Worm (Caenorhabditis elegans) whole organism, mixed stage, embryonic: ENCODE data around the gene C26E6.1.
A peak's percentile ranks its signal among the peaks of the same experiment; 100 is the strongest.
"Not testable (repeated sequence)": the region's sequence is repeated elsewhere in the genome, so short reads cannot be mapped to it uniquely, and the experiment has no call there.

Experiments
- M03D4.4 ChIP-seq: sonication (generic microtip); optimal IDR thresholded peaks from 2 replicates; lab custom pipeline; 2017; ENCODE audit warnings: mild to moderate bottlenecking, missing genetic modification characterization, missing compliant biosample characterization
- bed-3 ChIP-seq: fragments of 200-800 bp; sonication (Bioruptor generic); optimal IDR thresholded peaks from 3 replicates; lab custom pipeline; 2018; ENCODE audit warnings: mild to moderate bottlenecking, missing genetic modification characterization, moderate library complexity, missing compliant biosample characterization
- ceh-39 ChIP-seq: fragments of 150-350 bp; optimal IDR thresholded peaks from 2 replicates; lab custom pipeline; 2014; ENCODE audit warnings: missing biosample characterization, missing genetic modification characterization
- ceh-43 ChIP-seq: fragments of 200-800 bp; sonication (Bioruptor generic); optimal IDR thresholded peaks from 2 replicates; lab custom pipeline; 2018; ENCODE audit warnings: mild to moderate bottlenecking, missing genetic modification characterization, moderate library complexity, missing compliant biosample characterization
- ces-1 ChIP-seq: fragments of 150-350 bp; optimal IDR thresholded peaks from 2 replicates; lab custom pipeline; 2014; ENCODE audit warnings: missing biosample characterization, missing genetic modification reagents, missing genetic modification characterization
- elt-1 ChIP-seq: sonication (generic microtip); optimal IDR thresholded peaks from 2 replicates; lab custom pipeline; 2017; ENCODE audit warnings: missing genetic modification characterization, mild to moderate bottlenecking, missing compliant biosample characterization, antibody characterized with exemption, moderate library complexity, borderline replicate concordance; ENCODE audit not compliant: insufficient read depth
- elt-3 ChIP-seq: fragments of 150-350 bp; optimal IDR thresholded peaks from 2 replicates; lab custom pipeline; 2014; ENCODE audit warnings: missing biosample characterization, missing genetic modification characterization
- flh-1 ChIP-seq: fragments of 200-800 bp; sonication (Bioruptor generic); optimal IDR thresholded peaks from 2 replicates; lab custom pipeline; 2018; ENCODE audit warnings: mild to moderate bottlenecking, missing genetic modification characterization, moderate library complexity, missing compliant biosample characterization
- ham-2 ChIP-seq: fragments of 200-800 bp; sonication (Bioruptor generic); optimal IDR thresholded peaks from 2 replicates; lab custom pipeline; 2018; ENCODE audit warnings: mild to moderate bottlenecking, missing genetic modification characterization, missing compliant biosample characterization
- hlh-1 ChIP-seq: fragments of 150-350 bp; optimal IDR thresholded peaks from 2 replicates; lab custom pipeline; 2014; ENCODE audit warnings: missing biosample characterization, missing genetic modification reagents, missing genetic modification characterization
- lin-13 ChIP-seq: fragments of 150-350 bp; optimal IDR thresholded peaks from 2 replicates; lab custom pipeline; 2014; ENCODE audit warnings: missing biosample characterization, missing genetic modification characterization
- lin-32 ChIP-seq: fragments of 200-800 bp; sonication (Bioruptor generic); optimal IDR thresholded peaks from 2 replicates; lab custom pipeline; 2018; ENCODE audit warnings: mild to moderate bottlenecking, missing genetic modification characterization, missing compliant biosample characterization
- mab-5 ChIP-seq: fragments of 150-350 bp; optimal IDR thresholded peaks from 2 replicates; lab custom pipeline; 2014; ENCODE audit warnings: missing biosample characterization, missing genetic modification characterization
- mep-1 ChIP-seq: fragments of 150-350 bp; optimal IDR thresholded peaks from 2 replicates; lab custom pipeline; 2017; ENCODE audit warnings: missing biosample characterization, missing genetic modification reagents, missing genetic modification characterization, inconsistent platforms
- mls-2 ChIP-seq: sonication (generic microtip); optimal IDR thresholded peaks from 2 replicates; lab custom pipeline; 2016; ENCODE audit warnings: mild to moderate bottlenecking, missing genetic modification characterization, moderate library complexity, missing compliant biosample characterization
- nhr-12 ChIP-seq: fragments of 150-350 bp; optimal IDR thresholded peaks from 2 replicates; lab custom pipeline; 2014; ENCODE audit warnings: missing biosample characterization, missing genetic modification characterization
- nhr-237 ChIP-seq: fragments of 150-350 bp; optimal IDR thresholded peaks from 2 replicates; lab custom pipeline; 2014; ENCODE audit warnings: missing biosample characterization, missing genetic modification characterization
- nhr-28 ChIP-seq: fragments of 150-350 bp; optimal IDR thresholded peaks from 2 replicates; lab custom pipeline; 2014; ENCODE audit warnings: missing biosample characterization, missing genetic modification characterization
- nhr-76 ChIP-seq: sonication (generic microtip); optimal IDR thresholded peaks from 2 replicates; lab custom pipeline; 2017; ENCODE audit warnings: missing biosample characterization, missing genetic modification characterization
- pha-4 ChIP-seq: fragments of 150-350 bp; optimal IDR thresholded peaks from 2 replicates; lab custom pipeline; 2018; ENCODE audit warnings: missing biosample characterization, missing genetic modification reagents, missing genetic modification characterization
- sem-2 ChIP-seq: fragments of 200-800 bp; sonication (Bioruptor generic); optimal IDR thresholded peaks from 2 replicates; lab custom pipeline; 2018; ENCODE audit warnings: mild to moderate bottlenecking, missing genetic modification characterization, missing compliant biosample characterization
- snpc-4 ChIP-seq: fragments of 150-350 bp; optimal IDR thresholded peaks from 2 replicates; lab custom pipeline; 2014; ENCODE audit warnings: missing biosample characterization, missing genetic modification characterization
- sptf-1 ChIP-seq: sonication (generic microtip); optimal IDR thresholded peaks from 2 replicates; lab custom pipeline; 2017; ENCODE audit warnings: mild to moderate bottlenecking, missing genetic modification characterization, moderate library complexity, missing compliant biosample characterization
- unc-120 ChIP-seq: sonication (generic microtip); optimal IDR thresholded peaks from 2 replicates; lab custom pipeline; 2017; ENCODE audit warnings: missing genetic modification characterization, missing compliant biosample characterization; ENCODE audit not compliant: poor library complexity, severe bottlenecking
- unc-39 ChIP-seq: fragments of 150-350 bp; optimal IDR thresholded peaks from 2 replicates; lab custom pipeline; 2014; ENCODE audit warnings: missing biosample characterization, missing genetic modification characterization
- zip-8 ChIP-seq: fragments of 150-350 bp; optimal IDR thresholded peaks from 2 replicates; lab custom pipeline; 2014; ENCODE audit warnings: missing biosample characterization, missing genetic modification characterization
- ztf-11 ChIP-seq: fragments of 150-350 bp; optimal IDR thresholded peaks from 2 replicates; lab custom pipeline; 2014; ENCODE audit warnings: missing biosample characterization, missing genetic modification characterization

The C26E6.1 gene

ce11 chrIII:4965271-4965670 is 8.6 kb downstream of the C26E6.1 start, which contains the start of gene nca-2:
nca-2 (plus strand) TSS chrIII:4965571.
- TF ChIP-seq nhr-12 (no peak), nhr-28 (tag; lab: Kevin White, UChicago) (no peak), snpc-4 (tag; lab: Kevin White, UChicago) (no peak), elt-3 (tag; lab: Kevin White, UChicago) (no peak), nhr-76 (tag; lab: Kevin White, UChicago) (no peak), elt-1 (no peak), bed-3 (GFP tag; lab: Kevin White, UChicago) (no peak), sem-2 (GFP tag; lab: Kevin White, UChicago) (no peak), hlh-1 (tag; lab: Kevin White, UChicago) (no peak), M03D4.4 (tag; lab: Kevin White, UChicago) (no peak), mab-5 (tag; lab: Kevin White, UChicago) (no peak), unc-39 (no peak), mls-2 (tag; lab: Kevin White, UChicago) (no peak), sptf-1 (tag; lab: Kevin White, UChicago) (no peak), lin-13 (tag; lab: Kevin White, UChicago) (no peak)

ce11 chrIII:4967236-4967635 is 10.6 kb downstream of the C26E6.1 start:
- TF ChIP-seq elt-3 (tag; lab: Kevin White, UChicago), result no peak
- TF ChIP-seq ceh-43 (GFP tag; lab: Kevin White, UChicago), result no peak
- TF ChIP-seq ces-1 (GFP tag; lab: Kevin White, UChicago), result peak; percentile 95

ce11 chrIII:4968146-4968545 is 11.5 kb downstream of the C26E6.1 start:
- TF ChIP-seq ces-1 (GFP tag; lab: Kevin White, UChicago), result peak; percentile 37
- TF ChIP-seq lin-32 (GFP tag; lab: Kevin White, UChicago), result no peak

ce11 chrIII:4980367-4980766 is 23.7 kb downstream of the C26E6.1 start, which contains the start of gene C27F2.6:
C27F2.6 (minus strand) TSS chrIII:4980467.
- TF ChIP-seq sptf-1 (tag; lab: Kevin White, UChicago); nhr-76 (tag; lab: Kevin White, UChicago); ztf-11: not testable (repeated sequence)

ce11 chrIII:4983961-4984360 is 27.3 kb downstream of the C26E6.1 start:
- TF ChIP-seq ces-1 (GFP tag; lab: Kevin White, UChicago) (no peak), unc-39 (no peak)

- TF ChIP-seq unc-120 (tag; lab: Kevin White, UChicago) (no peak), nhr-237 (tag; lab: Kevin White, UChicago) (no peak), ham-2 (no peak), zip-8 (tag; lab: Kevin White, UChicago) (no peak), flh-1 (GFP tag; lab: Kevin White, UChicago) (no peak), pha-4 (no peak), M03D4.4 (tag; lab: Kevin White, UChicago) (no peak), sptf-1 (tag; lab: Kevin White, UChicago) (no peak), unc-39 (no peak), mls-2 (tag; lab: Kevin White, UChicago) (no peak), lin-13 (tag; lab: Kevin White, UChicago) (no peak), mab-5 (tag; lab: Kevin White, UChicago) (no peak), ceh-39 (tag; lab: Kevin White, UChicago) (no peak)
These were observed 27.9 kb downstream of the C26E6.1 start, which contains the start of gene C27F2.7 for ce11 chrIII:4984444-4985086. C27F2.7 (minus strand) TSS chrIII:4984494.

ce11 chrIII:4986790-4987259 is 30.2 kb downstream of the C26E6.1 start, which contains the start of the genes C27F2.10 and wdr-60:
C27F2.10 (minus strand) TSS chrIII:4986898.
wdr-60 (plus strand) TSS chrIII:4987209.
- TF ChIP-seq mep-1 (tag; lab: Kevin White, UChicago), result peak; percentile 3
- TF ChIP-seq bed-3 (GFP tag; lab: Kevin White, UChicago), result no peak
- TF ChIP-seq M03D4.4 (tag; lab: Kevin White, UChicago), result no peak
- TF ChIP-seq lin-13 (tag; lab: Kevin White, UChicago), result peak; percentile 8
